Worm (Caenorhabditis elegans): ENCODE results near the gene F10E9.2.

The F10E9.2 gene

DNA sequence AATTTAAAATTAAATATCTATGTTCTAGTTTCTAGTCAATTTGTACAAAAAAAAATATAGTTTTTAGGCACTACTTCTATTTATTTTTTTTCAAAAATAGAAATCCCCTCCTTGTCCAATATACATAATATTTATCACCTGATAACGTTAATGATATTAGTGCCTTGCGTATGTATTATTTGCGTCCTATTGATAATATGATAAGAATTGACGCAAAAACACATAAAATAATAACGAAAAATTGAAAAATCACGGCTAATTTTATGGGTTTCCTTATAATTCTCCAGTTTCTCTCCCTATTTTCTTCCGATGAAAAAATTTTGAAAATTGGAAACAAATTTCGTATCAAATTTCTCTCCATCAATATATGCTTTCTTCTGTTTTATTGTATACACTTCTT, 12.8 kb upstream of the F10E9.2 start:
- no peak for TF ChIP-seq ces-1 (GFP tag; optimal IDR thresholded peaks at IDR 0.05)
- no peak for TF ChIP-seq saeg-2 (GFP tag; IDR thresholded peaks at IDR 0.05)
- TF ChIP-seq nhr-11 (tag; optimal IDR thresholded peaks at IDR 0.05) = no peak
- peak; percentile 14 for TF ChIP-seq nhr-77 (tag; optimal IDR thresholded peaks at IDR 0.05)
- peak; percentile 52 for TF ChIP-seq aha-1 (tag)
- TF ChIP-seq php-3 (GFP tag; IDR thresholded peaks at IDR 0.05) = 0 out of 2 replicates have a peak, but pooled peaks have one; percentile 43
- no peak for TF ChIP-seq mxl-2 (GFP tag; conservative IDR thresholded peaks at IDR 0.05)
- no peak for TF ChIP-seq F10B5.3 (tag; optimal IDR thresholded peaks at IDR 0.05)
- no peak for TF ChIP-seq madf-9 (GFP tag; conservative IDR thresholded peaks at IDR 0.05)
- TF ChIP-seq hmg-1.1 (GFP tag; IDR thresholded peaks at IDR 0.05) = no peak
- TF ChIP-seq dve-1 (tag; optimal IDR thresholded peaks at IDR 0.05; ENCODE audit: insufficient read depth) = peak; percentile 50
- no peak for TF ChIP-seq daf-19 (GFP tag; conservative IDR thresholded peaks at IDR 0.05)
- TF ChIP-seq nhr-76 (tag; optimal IDR thresholded peaks at IDR 0.05) = no peak
- TF ChIP-seq daf-16 (GFP tag; optimal IDR thresholded peaks at IDR 0.05) = no peak
- TF ChIP-seq daf-16 (tag; optimal IDR thresholded peaks at IDR 0.05) = peak; percentile 62
- TF ChIP-seq zag-1 (tag; optimal IDR thresholded peaks at IDR 0.05) = no peak
- TF ChIP-seq ceh-44 (GFP tag; IDR thresholded peaks at IDR 0.05) = no peak
- TF ChIP-seq mep-1 (tag; optimal IDR thresholded peaks at IDR 0.05) = no peak
- peak; percentile 67 for TF ChIP-seq pqm-1 (tag; optimal IDR thresholded peaks at IDR 0.05)
- TF ChIP-seq T20F7.1 (GFP tag; optimal IDR thresholded peaks at IDR 0.05) = peak; percentile 8
- no peak for TF ChIP-seq sdz-12 (GFP tag; optimal IDR thresholded peaks at IDR 0.05)
- TF ChIP-seq snpc-1.2 (GFP tag; IDR thresholded peaks at IDR 0.05) = no peak

DNA sequence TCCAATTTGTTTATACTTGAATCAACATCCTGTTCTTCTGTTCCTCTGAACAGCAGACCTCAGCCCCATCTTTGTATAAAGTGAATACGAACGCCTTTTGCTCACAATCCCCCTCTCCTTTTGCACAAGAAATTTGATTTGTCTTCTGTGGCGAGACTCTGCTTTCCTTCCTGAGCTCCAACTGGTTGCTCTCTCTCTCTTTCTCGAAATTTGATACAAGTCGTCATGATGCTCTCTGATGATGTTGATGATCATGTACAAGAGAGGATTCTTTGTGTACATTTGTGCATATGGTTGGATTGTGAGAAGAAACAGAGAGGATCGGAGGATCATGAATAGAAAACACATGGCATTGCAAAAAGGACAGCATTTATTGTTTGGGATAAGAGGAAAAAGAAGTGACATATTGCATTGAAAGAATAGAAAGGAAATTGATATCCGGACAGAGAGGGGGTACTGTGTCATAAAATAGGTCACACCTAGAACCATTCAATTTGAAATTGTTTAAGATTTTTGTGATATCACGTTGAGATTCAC, 11.6 kb upstream of the F10E9.2 start:
- no peak for TF ChIP-seq duxl-1 (tag; optimal IDR thresholded peaks at IDR 0.05; ENCODE audit: poor library complexity)

DNA sequence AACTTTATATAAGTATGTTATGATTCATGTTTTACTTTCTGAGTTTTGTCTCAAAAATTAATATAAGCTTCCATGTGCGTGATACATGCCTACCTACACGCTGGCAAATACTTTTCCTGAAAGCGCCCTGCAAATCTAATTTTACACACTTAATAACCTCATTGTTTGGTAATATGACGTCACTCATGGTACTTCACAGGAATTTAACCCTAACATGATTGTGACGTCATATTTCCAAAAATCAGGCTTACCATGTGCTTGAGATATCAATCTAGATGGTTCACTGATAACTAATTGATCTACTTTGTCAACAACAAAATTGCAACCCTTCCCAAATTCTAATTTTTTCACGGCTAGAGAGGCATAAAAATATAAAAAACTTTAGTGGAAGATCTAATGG, 9.1 kb upstream of the F10E9.2 start:
- TF ChIP-seq F44E2.7 (GFP tag; IDR thresholded peaks at IDR 0.05) (no peak), ceh-62 (tag; optimal IDR thresholded peaks at IDR 0.05) (no peak), ceh-32 (tag; optimal IDR thresholded peaks at IDR 0.05; ENCODE audit: poor library complexity) (no peak), R02D3.7 (tag; optimal IDR thresholded peaks at IDR 0.05) (no peak), aly-2 (tag; optimal IDR thresholded peaks at IDR 0.05) (no peak), ama-1 (optimal IDR thresholded peaks at IDR 0.05) (no peak), mdt-29 (GFP tag; IDR thresholded peaks at IDR 0.05) (no peak), ceh-82 (tag; optimal IDR thresholded peaks at IDR 0.05) (no peak), dve-1 (tag; optimal IDR thresholded peaks at IDR 0.05; ENCODE audit: insufficient read depth) (no peak), mep-1 (tag; optimal IDR thresholded peaks at IDR 0.05) (no peak), unc-62 (GFP tag; optimal IDR thresholded peaks at IDR 0.05 in 1 of 2) (no peak), unc-62 (tag; optimal IDR thresholded peaks at IDR 0.05) (no peak), nhr-77 (tag; optimal IDR thresholded peaks at IDR 0.05) (no peak)

- TF ChIP-seq nhr-77 (tag; optimal IDR thresholded peaks at IDR 0.05) = no peak
- TF ChIP-seq egl-43 (GFP tag; IDR thresholded peaks at IDR 0.05) = 0 out of 2 replicates have a peak, but pooled peaks have one; percentile 19
- TF ChIP-seq ztf-7 (tag; optimal IDR thresholded peaks at IDR 0.05) = no peak
- peak; percentile 90 for TF ChIP-seq aha-1 (tag)
Measured at ce11 chrIII:8305304-8305703, 7.2 kb upstream of the F10E9.2 start.

DNA sequence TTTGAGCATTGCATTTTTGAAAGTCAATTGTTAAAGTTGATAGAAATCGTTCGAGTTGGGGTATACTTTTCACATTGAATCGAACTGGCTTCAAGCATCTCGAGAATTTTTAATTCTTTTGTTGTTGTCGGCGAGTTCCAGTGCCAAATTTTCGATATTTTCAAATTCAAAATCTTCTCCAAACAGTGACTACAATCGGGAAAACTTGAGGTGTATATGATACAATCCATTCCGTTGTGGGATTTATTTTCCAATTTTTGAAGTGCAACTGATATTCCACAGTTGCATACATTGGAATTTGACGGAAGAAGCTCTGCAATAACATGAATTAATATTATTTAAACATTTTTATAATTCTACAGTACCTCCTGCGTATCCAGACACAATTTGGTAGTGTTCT, 6.7 kb upstream of the F10E9.2 start:
- TF ChIP-seq gei-8 (GFP tag; optimal IDR thresholded peaks at IDR 0.05) (no peak), ceh-62 (tag; optimal IDR thresholded peaks at IDR 0.05) (no peak), unc-62 (GFP tag; optimal IDR thresholded peaks at IDR 0.05 in 1 of 2) (peak in 1 of 2 experiments; percentile 87), unc-62 (tag; optimal IDR thresholded peaks at IDR 0.05) (no peak), T20F7.1 (GFP tag; optimal IDR thresholded peaks at IDR 0.05) (no peak), aha-1 (tag) (peak; percentile 94), nhr-111 (GFP tag; optimal IDR thresholded peaks at IDR 0.05) (no peak), zfp-3 (GFP tag; conservative IDR thresholded peaks at IDR 0.05) (0 out of 2 replicates have a peak, but pooled peaks have one; percentile 35), spr-3 (GFP tag; optimal IDR thresholded peaks at IDR 0.05) (no peak), nhr-237 (tag; optimal IDR thresholded peaks at IDR 0.05) (no peak), lin-38 (GFP tag; IDR thresholded peaks at IDR 0.05) (no peak)

All from whole organism, L4 larva.